Fruit fly (Drosophila melanogaster) whole organism, wandering third instar larva: ENCODE measurements around the gene CG16904.

Source experiments
- Abd-B ChIP-seq: fragments of >200 bp; optimal IDR thresholded peaks from 2 replicates; lab custom pipeline; 2017; ENCODE audit warnings: missing biosample characterization, missing genetic modification characterization
- CG32264 ChIP-seq: fragments of 200-800 bp; sonication (Bioruptor generic); optimal IDR thresholded peaks from 2 replicates; lab custom pipeline; 2016; ENCODE audit warnings: missing biosample characterization, missing genetic modification characterization
- CG9705 ChIP-seq: fragments of 200-800 bp; sonication (Bioruptor generic); optimal IDR thresholded peaks from 2 replicates; lab custom pipeline; 2018; ENCODE audit warnings: missing biosample characterization, mild to moderate bottlenecking, missing genetic modification characterization
- CrebA ChIP-seq: fragments of 200-800 bp; sonication (Bioruptor generic); optimal IDR thresholded peaks from 2 replicates; lab custom pipeline; 2016; ENCODE audit warnings: missing biosample characterization, mild to moderate bottlenecking, missing genetic modification characterization, borderline replicate concordance
- Dfd ChIP-seq: fragments of >200 bp; optimal IDR thresholded peaks from 2 replicates; lab custom pipeline; 2017; ENCODE audit warnings: missing biosample characterization, missing genetic modification characterization
- Dif ChIP-seq: fragments of 200-275, 200-300 bp; sonication (Bioruptor generic); optimal IDR thresholded peaks from 2 replicates; lab custom pipeline; 2018; ENCODE audit warnings: missing biosample characterization, missing genetic modification characterization; ENCODE audit not compliant: partially characterized antibody
- GATAd ChIP-seq: sonication (Bioruptor generic); optimal IDR thresholded peaks from 2 replicates; lab custom pipeline; 2016; ENCODE audit warnings: missing biosample characterization, missing genetic modification characterization
- HLH106 ChIP-seq: fragments of 200-800 bp; optimal IDR thresholded peaks from 3 replicates; lab custom pipeline; 2019; ENCODE audit warnings: missing biosample characterization, mild to moderate bottlenecking, missing genetic modification characterization, moderate library complexity
- Hnf4 ChIP-seq: fragments of 200-800 bp; sonication (Bioruptor generic); optimal IDR thresholded peaks from 2 replicates; lab custom pipeline; 2016; ENCODE audit warnings: missing biosample characterization, mild to moderate bottlenecking, missing genetic modification characterization
- Hr78 ChIP-seq: fragments of >200 bp; optimal IDR thresholded peaks from 2 replicates; lab custom pipeline; 2017; ENCODE audit warnings: missing biosample characterization, missing genetic modification characterization
- Hr83 ChIP-seq: fragments of 200-300 bp; sonication (Bioruptor generic); optimal IDR thresholded peaks from 2 replicates; lab custom pipeline; 2016; ENCODE audit warnings: missing biosample characterization, mild to moderate bottlenecking, missing genetic modification characterization, moderate library complexity; ENCODE audit not compliant: poor library complexity, severe bottlenecking
- Jra ChIP-seq: sonication (Bioruptor generic); optimal IDR thresholded peaks from 2 replicates; lab custom pipeline; 2016; ENCODE audit warnings: missing biosample characterization, missing genetic modification characterization
- Myc ChIP-seq: fragments of >200 bp; optimal IDR thresholded peaks from 2 replicates; lab custom pipeline; 2017
- N ChIP-seq: fragments of >200 bp; optimal IDR thresholded peaks from 2 replicates; lab custom pipeline; 2018; ENCODE audit warnings: missing biosample characterization, missing external identifiers, missing genetic modification characterization
- OdsH ChIP-seq: fragments of 200-800 bp; sonication (Bioruptor generic); optimal IDR thresholded peaks from 2 replicates; lab custom pipeline; 2016; ENCODE audit warnings: missing biosample characterization, mild to moderate bottlenecking, missing genetic modification characterization
- Rel ChIP-seq, 2 experiments: fragments of 200-800 bp; sonication (Bioruptor generic) in 1 of 2; optimal IDR thresholded peaks; 2 replicates in 1 of 2; 3 replicates in 1 of 2; lab custom pipeline; 2016 to 2019; ENCODE audit warnings: mild to moderate bottlenecking in 2 of 2, missing biosample characterization in 2 of 2, missing genetic modification characterization in 2 of 2, moderate library complexity in 1 of 2
- Sp1 ChIP-seq: fragments of 200-800 bp; sonication (Bioruptor generic); optimal IDR thresholded peaks from 3 replicates; lab custom pipeline; 2019; ENCODE audit warnings: missing biosample characterization, mild to moderate bottlenecking, missing genetic modification characterization, moderate library complexity
- br ChIP-seq: fragments of 200-800 bp; sonication (Bioruptor generic); optimal IDR thresholded peaks from 2 replicates; lab custom pipeline; 2016; ENCODE audit warnings: missing biosample characterization, missing genetic modification characterization
- brk ChIP-seq: fragments of 200-800 bp; sonication (Bioruptor generic); optimal IDR thresholded peaks from 2 replicates; lab custom pipeline; 2016; ENCODE audit warnings: missing biosample characterization, mild to moderate bottlenecking, missing genetic modification characterization
- dl ChIP-seq, 2 experiments: fragments of 175-275, 200-275 bp in 1 of 2; fragments of 200-275 bp in 1 of 2; sonication (Bioruptor generic); optimal IDR thresholded peaks; lab custom pipeline; 2018; ENCODE audit warnings: mild to moderate bottlenecking in 2 of 2, missing biosample characterization in 2 of 2, missing genetic modification characterization in 2 of 2, moderate library complexity in 2 of 2; ENCODE audit not compliant: partially characterized antibody in 2 of 2, insufficient read depth in 1 of 2
- dmrt93B ChIP-seq: fragments of 200-800 bp; sonication (Bioruptor generic); optimal IDR thresholded peaks from 2 replicates; lab custom pipeline; 2018; ENCODE audit warnings: missing biosample characterization, mild to moderate bottlenecking, missing genetic modification characterization
- dsf ChIP-seq: sonication (Bioruptor generic); optimal IDR thresholded peaks from 2 replicates; lab custom pipeline; 2016; ENCODE audit warnings: missing biosample characterization, missing genetic modification characterization, borderline replicate concordance
- ey ChIP-seq: fragments of 200-800 bp; sonication (Bioruptor generic); optimal IDR thresholded peaks from 2 replicates; lab custom pipeline; 2016; ENCODE audit warnings: missing biosample characterization, missing genetic modification characterization
- foxo ChIP-seq, 2 experiments: fragments of 200-800 bp; sonication (Bioruptor generic); optimal IDR thresholded peaks; 2 replicates in 1 of 2; 3 replicates in 1 of 2; lab custom pipeline; 2016 to 2017; ENCODE audit warnings: missing biosample characterization in 2 of 2, missing genetic modification characterization in 2 of 2
- fru ChIP-seq: fragments of 200-800 bp; sonication (Bioruptor generic); optimal IDR thresholded peaks from 3 replicates; lab custom pipeline; 2016; ENCODE audit warnings: missing biosample characterization, mild to moderate bottlenecking, missing genetic modification characterization
- h ChIP-seq: fragments of 200-800 bp; sonication (Bioruptor generic); optimal IDR thresholded peaks from 3 replicates; lab custom pipeline; 2016; ENCODE audit warnings: missing biosample characterization, mild to moderate bottlenecking, missing genetic modification characterization
- jim ChIP-seq: fragments of 175-275, 200-325 bp; sonication (Bioruptor generic); optimal IDR thresholded peaks from 2 replicates; lab custom pipeline; 2016; ENCODE audit warnings: missing biosample characterization, mild to moderate bottlenecking, missing genetic modification characterization
- pan ChIP-seq: fragments of >200 bp; optimal IDR thresholded peaks from 2 replicates; lab custom pipeline; 2017
- psq ChIP-seq: fragments of 200-800 bp; sonication (Bioruptor generic); optimal IDR thresholded peaks from 3 replicates; lab custom pipeline; 2017; ENCODE audit warnings: missing biosample characterization, mild to moderate bottlenecking, missing genetic modification characterization, moderate library complexity
- rgr ChIP-seq: fragments of 200-800 bp; sonication (Bioruptor generic); optimal IDR thresholded peaks from 3 replicates; lab custom pipeline; 2016; ENCODE audit warnings: missing biosample characterization, mild to moderate bottlenecking, missing genetic modification characterization
- sage ChIP-seq: fragments of 200-800 bp; sonication (Bioruptor generic); optimal IDR thresholded peaks from 2 replicates; lab custom pipeline; 2016; ENCODE audit warnings: missing biosample characterization, mild to moderate bottlenecking, missing genetic modification characterization
- sv ChIP-seq: fragments of 200-800 bp; sonication (Bioruptor generic); optimal IDR thresholded peaks from 3 replicates; lab custom pipeline; 2016; ENCODE audit warnings: missing biosample characterization, missing genetic modification characterization
- tai ChIP-seq: sonication (Bioruptor generic); optimal IDR thresholded peaks from 2 replicates; lab custom pipeline; 2016; ENCODE audit warnings: missing biosample characterization, missing genetic modification characterization
- usp ChIP-seq: fragments of >200 bp; optimal IDR thresholded peaks from 2 replicates; lab custom pipeline; 2017; ENCODE audit warnings: missing biosample characterization, missing genetic modification characterization
- woc ChIP-seq: sonication (Bioruptor generic); optimal IDR thresholded peaks from 2 replicates; lab custom pipeline; 2016; ENCODE audit warnings: missing biosample characterization, mild to moderate bottlenecking, missing genetic modification characterization

The CG16904 gene

DNA sequence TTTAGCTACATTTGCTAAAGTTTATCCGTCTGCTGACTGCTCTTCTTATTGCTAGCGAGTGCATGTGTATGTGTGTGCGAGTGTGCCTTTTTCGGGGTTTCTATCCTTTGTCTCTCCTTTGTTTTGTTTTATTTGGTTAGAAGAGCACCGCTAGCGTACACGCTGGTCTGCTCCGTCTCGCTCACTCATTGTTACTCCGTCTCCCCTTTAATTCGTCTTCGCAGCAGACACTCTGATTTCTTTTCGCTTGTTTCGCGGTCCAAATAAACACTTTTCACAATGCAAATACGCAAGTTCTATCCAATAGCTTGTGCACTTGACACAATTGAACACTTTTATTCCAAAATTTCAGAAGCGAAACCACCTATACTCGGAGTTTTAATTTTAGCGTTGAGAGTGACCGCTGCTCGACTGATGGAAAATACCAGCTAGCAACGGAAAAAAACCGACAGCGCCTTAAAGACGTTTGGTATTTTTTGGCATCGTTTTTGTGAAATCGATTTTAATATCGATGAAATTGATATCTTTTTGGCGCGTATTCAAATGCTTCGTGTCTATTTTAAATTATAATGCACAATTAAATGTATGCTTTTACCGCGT lies 7.7 kb downstream of the CG16904 start, which contains the start of gene FBXO11:
TSS of gene FBXO11 (minus strand) at position 423 of the 600 bp plus-strand sequence.
- TF ChIP-seq OdsH (GFP tag; lab: Kevin White, UChicago): peak; percentile 12
- no peak for TF ChIP-seq Hnf4 (GFP tag; lab: Kevin White, UChicago)
- peak; percentile 78 for TF ChIP-seq Sp1 (GFP tag; lab: Kevin White, UChicago)
- no peak for TF ChIP-seq Rel (GFP tag; optimal IDR thresholded peaks at IDR 0.05; lab: Kevin White, UChicago)
- TF ChIP-seq Rel (tag; optimal IDR thresholded peaks at IDR 0.05; lab: Kevin White, UChicago): peak; percentile 95
- TF ChIP-seq sage (GFP tag; lab: Kevin White, UChicago): peak; percentile 6
- TF ChIP-seq HLH106 (tag; lab: Kevin White, UChicago): peak; percentile 10
- TF ChIP-seq psq (GFP tag; lab: Kevin White, UChicago): peak; percentile 100
- TF ChIP-seq CG32264 (GFP tag; lab: Kevin White, UChicago): no peak
- no peak for TF ChIP-seq Dif (GFP tag; lab: Kevin White, UChicago)
- no peak for TF ChIP-seq Myc (lab: Kevin White, UChicago)
- no peak for TF ChIP-seq tai (GFP tag; lab: Kevin White, UChicago)
- TF ChIP-seq brk: no peak
- no peak for TF ChIP-seq foxo (GFP tag; optimal IDR thresholded peaks at IDR 0.05; lab: Kevin White, UChicago)
- peak; percentile 46 for TF ChIP-seq rgr (GFP tag; lab: Kevin White, UChicago)
- TF ChIP-seq N (GFP tag; lab: Kevin White, UChicago): no peak
- no peak for TF ChIP-seq Hr83 (GFP tag; lab: Kevin White, UChicago)
- no peak for TF ChIP-seq fru
- TF ChIP-seq dl (GFP tag; optimal IDR thresholded peaks at IDR 0.05; lab: Kevin White, UChicago; ENCODE audit: insufficient read depth in 1 of 2, partially characterized antibody in 2 of 2): no peak
- TF ChIP-seq CG9705 (GFP tag; lab: Kevin White, UChicago): peak; percentile 24
- no peak for TF ChIP-seq dsf (GFP tag; lab: Kevin White, UChicago)
- TF ChIP-seq woc (GFP tag; lab: Kevin White, UChicago): no peak
- TF ChIP-seq Abd-B: no peak
- peak; percentile 98 for TF ChIP-seq jim (GFP tag; lab: Kevin White, UChicago)
- no peak for TF ChIP-seq Hr78 (GFP tag; lab: Kevin White, UChicago)

DNA sequence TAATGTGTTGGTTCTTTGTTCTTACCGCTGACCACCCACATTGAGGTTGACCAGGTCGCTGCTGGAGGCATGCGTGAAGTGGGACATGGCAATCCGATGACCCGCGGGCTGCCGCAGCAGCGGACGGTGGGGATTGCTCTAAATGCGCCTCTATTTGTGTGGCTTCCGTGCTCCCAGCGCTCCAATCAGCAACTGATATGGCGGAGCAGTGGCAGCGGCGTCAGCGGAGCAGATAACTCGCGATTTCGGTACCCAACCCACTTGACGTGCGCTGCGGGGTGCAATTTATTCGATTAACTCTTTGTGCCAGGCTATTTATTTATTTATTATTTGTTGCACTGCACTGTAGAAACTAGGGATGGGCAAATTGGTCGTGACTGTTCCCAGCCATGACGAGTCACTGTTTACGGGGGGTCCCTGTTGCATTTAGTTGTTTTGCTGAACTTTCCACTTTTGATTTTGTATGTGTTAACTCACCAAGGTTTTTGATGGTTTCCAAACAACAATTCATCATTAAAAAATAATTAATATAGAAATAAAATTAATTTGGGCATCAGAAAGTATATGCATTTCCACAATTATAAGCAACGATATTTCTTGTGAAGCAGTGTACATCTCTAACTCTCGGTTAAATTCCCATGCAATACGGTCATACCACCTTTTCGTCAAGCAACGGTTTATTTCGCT lies 16.0 kb downstream of the CG16904 start, which contains the start of the genes CG9467 and CG8526:
TSS of gene CG9467 (minus strand) at position 383 of the 687 bp plus-strand sequence.
TSS of gene CG8526 (plus strand) at position 637 of the 687 bp plus-strand sequence.
- TF ChIP-seq foxo (GFP tag; optimal IDR thresholded peaks at IDR 0.05; lab: Kevin White, UChicago) (peak in 1 of 2 experiments; percentile 79), ey (GFP tag; lab: Kevin White, UChicago) (peak; percentile 57), brk (no peak), Myc (lab: Kevin White, UChicago) (peak; percentile 55), sv (peak; percentile 56), Hr83 (GFP tag; lab: Kevin White, UChicago) (no peak), Sp1 (GFP tag; lab: Kevin White, UChicago) (peak; percentile 59), psq (GFP tag; lab: Kevin White, UChicago) (peak; percentile 38), CG9705 (GFP tag; lab: Kevin White, UChicago) (peak; percentile 60), rgr (GFP tag; lab: Kevin White, UChicago) (peak; percentile 74), OdsH (GFP tag; lab: Kevin White, UChicago) (peak; percentile 54), N (GFP tag; lab: Kevin White, UChicago) (no peak), woc (GFP tag; lab: Kevin White, UChicago) (peak; percentile 82), Hr78 (GFP tag; lab: Kevin White, UChicago) (no peak), Jra (GFP tag; lab: Kevin White, UChicago) (peak; percentile 24), HLH106 (tag; lab: Kevin White, UChicago) (peak; percentile 82), fru (peak; percentile 55), br (GFP tag; lab: Kevin White, UChicago) (no peak), Hnf4 (GFP tag; lab: Kevin White, UChicago) (no peak), Rel (GFP tag; optimal IDR thresholded peaks at IDR 0.05; lab: Kevin White, UChicago) (no peak), Rel (tag; optimal IDR thresholded peaks at IDR 0.05; lab: Kevin White, UChicago) (peak; percentile 64), h (GFP tag; lab: Kevin White, UChicago) (peak; percentile 69)

DNA sequence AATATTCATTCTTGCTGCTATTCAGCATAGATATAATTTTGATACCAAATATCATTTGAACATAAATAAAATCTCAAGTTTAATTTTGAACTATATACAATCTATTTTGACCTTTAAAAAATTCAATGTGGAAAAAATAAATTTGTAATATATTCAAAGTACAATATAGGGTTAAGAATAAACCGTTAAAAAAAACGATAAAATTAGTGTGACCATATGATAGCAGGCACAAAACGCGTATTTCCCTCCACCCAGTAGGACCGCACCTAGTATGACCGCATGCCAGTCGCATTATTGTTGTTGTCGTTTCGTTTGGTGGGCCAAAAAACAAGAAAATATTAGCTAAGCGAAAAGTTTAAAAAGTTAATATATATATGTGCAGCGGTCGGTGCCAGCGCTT lies 23.8 kb downstream of the CG16904 start, which contains the start of gene CG8516:
TSS of gene CG8516 (plus strand) at position 278 of the 400 bp plus-strand sequence.
- no peak for TF ChIP-seq Hnf4 (GFP tag; lab: Kevin White, UChicago)
- peak; percentile 24 for TF ChIP-seq woc (GFP tag; lab: Kevin White, UChicago)
- TF ChIP-seq Hr78 (GFP tag; lab: Kevin White, UChicago): no peak
- no peak for TF ChIP-seq CrebA
- no peak for TF ChIP-seq sage (GFP tag; lab: Kevin White, UChicago)
- TF ChIP-seq Jra (GFP tag; lab: Kevin White, UChicago): no peak
- TF ChIP-seq CG9705 (GFP tag; lab: Kevin White, UChicago): no peak
- TF ChIP-seq Hr83 (GFP tag; lab: Kevin White, UChicago): no peak
- no peak for TF ChIP-seq rgr (GFP tag; lab: Kevin White, UChicago)
- no peak for TF ChIP-seq dl (GFP tag; optimal IDR thresholded peaks at IDR 0.05; lab: Kevin White, UChicago; ENCODE audit: insufficient read depth in 1 of 2, partially characterized antibody in 2 of 2)
- TF ChIP-seq sv: peak; percentile 11
- peak in 1 of 2 experiments; percentile 29 for TF ChIP-seq foxo (GFP tag; optimal IDR thresholded peaks at IDR 0.05; lab: Kevin White, UChicago)
- TF ChIP-seq usp: no peak
- no peak for TF ChIP-seq br (GFP tag; lab: Kevin White, UChicago)
- TF ChIP-seq Sp1 (GFP tag; lab: Kevin White, UChicago): peak; percentile 11
- no peak for TF ChIP-seq tai (GFP tag; lab: Kevin White, UChicago)
- no peak for TF ChIP-seq psq (GFP tag; lab: Kevin White, UChicago)
- TF ChIP-seq h (GFP tag; lab: Kevin White, UChicago): peak; percentile 29
- no peak for TF ChIP-seq dmrt93B (GFP tag; lab: Kevin White, UChicago)
- no peak for TF ChIP-seq N (GFP tag; lab: Kevin White, UChicago)
- no peak for TF ChIP-seq GATAd
- no peak for TF ChIP-seq Myc (lab: Kevin White, UChicago)
- no peak for TF ChIP-seq pan (lab: Kevin White, UChicago)
- TF ChIP-seq HLH106 (tag; lab: Kevin White, UChicago): peak; percentile 19
- no peak for TF ChIP-seq Rel (GFP tag; optimal IDR thresholded peaks at IDR 0.05; lab: Kevin White, UChicago)
- TF ChIP-seq Rel (tag; optimal IDR thresholded peaks at IDR 0.05; lab: Kevin White, UChicago): peak; percentile 41
- no peak for TF ChIP-seq Dfd
- TF ChIP-seq brk: no peak
- TF ChIP-seq dsf (GFP tag; lab: Kevin White, UChicago): no peak
- TF ChIP-seq jim (GFP tag; lab: Kevin White, UChicago): no peak
